Worm (Caenorhabditis elegans): ENCODE results near the gene C35D10.5.

Gene C35D10.5

DNA sequence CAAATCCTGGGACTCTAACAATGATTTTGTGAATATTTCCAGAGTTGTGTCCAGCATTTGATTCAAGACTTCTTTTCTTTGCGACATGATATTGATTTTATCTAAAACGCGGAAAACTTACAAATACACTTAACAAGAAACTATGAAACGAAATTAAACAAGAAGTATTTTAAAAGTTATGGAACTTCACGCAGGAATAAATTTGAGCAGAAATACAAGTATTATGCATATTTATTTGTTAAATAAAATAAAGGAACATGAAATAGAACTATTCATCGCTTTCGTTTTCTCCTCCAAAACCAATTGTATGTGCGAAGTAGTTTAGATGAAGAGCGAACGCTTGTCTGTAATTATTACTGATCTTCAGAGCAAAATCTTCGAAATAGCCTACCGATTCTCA, 41.6 kb downstream of the C35D10.5 start, which contains the start of gene kbp-2:
Gene kbp-2, minus strand, starts transcription at position 101 of the 400 bp plus-strand sequence.
- TF ChIP-seq zip-8 (tag; optimal IDR thresholded peaks at IDR 0.05) = no peak
- no peak for TF ChIP-seq pha-4 (tag; optimal IDR thresholded peaks at IDR 0.05)
- TF ChIP-seq lin-13 (tag; optimal IDR thresholded peaks at IDR 0.05) = no peak
- no peak for TF ChIP-seq unc-62 (GFP tag; optimal IDR thresholded peaks at IDR 0.05)
- TF ChIP-seq elt-3 (tag; optimal IDR thresholded peaks at IDR 0.05) = no peak
- no peak for TF ChIP-seq mls-2 (tag; optimal IDR thresholded peaks at IDR 0.05)
- no peak for TF ChIP-seq ham-2 (GFP tag; optimal IDR thresholded peaks at IDR 0.05)

DNA sequence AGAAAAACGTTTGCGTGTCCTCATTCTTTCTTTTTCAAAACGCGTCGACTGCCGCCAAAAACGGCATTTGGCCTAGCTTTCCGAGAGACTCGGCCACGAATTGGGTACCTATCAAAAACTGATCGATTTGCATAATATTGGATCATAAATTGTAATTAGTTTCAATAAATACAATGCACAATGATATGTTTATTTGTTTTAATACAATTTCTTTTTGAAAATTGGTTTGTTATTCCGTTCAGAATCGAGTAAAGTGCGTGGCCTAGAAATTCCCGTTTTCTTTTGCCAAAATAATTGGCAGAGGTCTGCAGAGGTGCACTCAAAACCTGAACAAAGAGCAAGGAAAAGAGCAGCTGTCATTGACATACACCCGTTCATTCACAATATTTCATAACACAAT, 43.3 kb downstream of the C35D10.5 start, which contains the start of gene F26F4.8:
Gene F26F4.8, minus strand, starts transcription at position 69 of the 400 bp plus-strand sequence.
- TF ChIP-seq ceh-83 (GFP tag; optimal IDR thresholded peaks at IDR 0.05) (peak; percentile 43), nhr-76 (tag; optimal IDR thresholded peaks at IDR 0.05) (no peak), nhr-237 (tag; optimal IDR thresholded peaks at IDR 0.05) (no peak), lin-32 (GFP tag; optimal IDR thresholded peaks at IDR 0.05) (peak; percentile 2), nhr-28 (tag; optimal IDR thresholded peaks at IDR 0.05) (no peak), cnd-1 (tag; optimal IDR thresholded peaks at IDR 0.05) (no peak), ceh-43 (GFP tag; optimal IDR thresholded peaks at IDR 0.05) (peak; percentile 19), ces-1 (GFP tag; optimal IDR thresholded peaks at IDR 0.05) (peak; percentile 2), snpc-4 (tag; optimal IDR thresholded peaks at IDR 0.05) (no peak), mls-2 (tag; optimal IDR thresholded peaks at IDR 0.05) (no peak), sptf-1 (tag; optimal IDR thresholded peaks at IDR 0.05) (peak; percentile 26), bed-3 (GFP tag; optimal IDR thresholded peaks at IDR 0.05) (no peak), M03D4.4 (tag; optimal IDR thresholded peaks at IDR 0.05) (no peak), ztf-11 (tag; optimal IDR thresholded peaks at IDR 0.05) (no peak), elt-1 (tag; optimal IDR thresholded peaks at IDR 0.05; ENCODE audit: borderline replicate concordance, insufficient read depth) (no peak), hlh-1 (tag; optimal IDR thresholded peaks at IDR 0.05) (peak; percentile 37), blmp-1 (tag; optimal IDR thresholded peaks at IDR 0.05) (no peak), lin-13 (tag; optimal IDR thresholded peaks at IDR 0.05) (no peak), mep-1 (tag; optimal IDR thresholded peaks at IDR 0.05) (peak; percentile 18), ceh-39 (tag; optimal IDR thresholded peaks at IDR 0.05) (no peak), unc-62 (GFP tag; optimal IDR thresholded peaks at IDR 0.05) (no peak), mab-5 (tag; optimal IDR thresholded peaks at IDR 0.05) (no peak), flh-1 (GFP tag; optimal IDR thresholded peaks at IDR 0.05) (no peak), pha-4 (tag; optimal IDR thresholded peaks at IDR 0.05) (no peak), nhr-2 (tag; optimal IDR thresholded peaks at IDR 0.05) (no peak), elt-3 (tag; optimal IDR thresholded peaks at IDR 0.05) (no peak), unc-120 (tag; optimal IDR thresholded peaks at IDR 0.05; ENCODE audit: poor library complexity, severe bottlenecking) (peak; percentile 92), drap-1 (GFP tag; optimal IDR thresholded peaks at IDR 0.05) (no peak), unc-39 (tag; optimal IDR thresholded peaks at IDR 0.05) (no peak), zip-8 (tag; optimal IDR thresholded peaks at IDR 0.05) (no peak), lsy-2 (tag; optimal IDR thresholded peaks at IDR 0.05) (no peak), ham-2 (GFP tag; optimal IDR thresholded peaks at IDR 0.05) (no peak), tbx-8 (GFP tag; optimal IDR thresholded peaks at IDR 0.05) (no peak), nhr-12 (tag; optimal IDR thresholded peaks at IDR 0.05) (no peak), sem-2 (GFP tag; optimal IDR thresholded peaks at IDR 0.05) (no peak)

DNA sequence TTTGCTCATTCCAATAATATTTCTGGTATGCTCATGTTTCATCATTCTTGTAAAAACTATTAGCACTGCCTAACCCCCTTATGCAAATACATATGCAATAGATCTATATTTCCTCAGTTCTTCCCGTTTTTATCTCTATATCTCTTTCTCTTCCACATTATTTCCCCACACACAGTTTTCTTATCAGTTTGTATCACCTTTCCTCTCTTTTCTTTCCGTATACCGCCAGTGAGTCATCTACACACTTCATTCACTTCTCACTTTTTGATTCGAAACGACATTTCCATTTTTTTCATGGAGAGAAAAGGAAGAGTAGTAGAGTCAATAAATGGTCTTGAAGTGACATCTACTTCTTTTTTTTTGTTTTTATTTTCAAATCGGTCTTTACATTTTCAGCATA, 44.2 kb downstream of the C35D10.5 start:
- TF ChIP-seq lsy-2 (tag; optimal IDR thresholded peaks at IDR 0.05) (no peak), M03D4.4 (tag; optimal IDR thresholded peaks at IDR 0.05) (no peak), cnd-1 (tag; optimal IDR thresholded peaks at IDR 0.05) (no peak), snpc-4 (tag; optimal IDR thresholded peaks at IDR 0.05) (no peak), blmp-1 (tag; optimal IDR thresholded peaks at IDR 0.05) (no peak), zip-8 (tag; optimal IDR thresholded peaks at IDR 0.05) (no peak), mab-5 (tag; optimal IDR thresholded peaks at IDR 0.05) (no peak), nhr-2 (tag; optimal IDR thresholded peaks at IDR 0.05) (no peak), ham-2 (GFP tag; optimal IDR thresholded peaks at IDR 0.05) (no peak), flh-1 (GFP tag; optimal IDR thresholded peaks at IDR 0.05) (no peak), elt-3 (tag; optimal IDR thresholded peaks at IDR 0.05) (no peak), bed-3 (GFP tag; optimal IDR thresholded peaks at IDR 0.05) (no peak), unc-120 (tag; optimal IDR thresholded peaks at IDR 0.05; ENCODE audit: poor library complexity, severe bottlenecking) (no peak)

DNA sequence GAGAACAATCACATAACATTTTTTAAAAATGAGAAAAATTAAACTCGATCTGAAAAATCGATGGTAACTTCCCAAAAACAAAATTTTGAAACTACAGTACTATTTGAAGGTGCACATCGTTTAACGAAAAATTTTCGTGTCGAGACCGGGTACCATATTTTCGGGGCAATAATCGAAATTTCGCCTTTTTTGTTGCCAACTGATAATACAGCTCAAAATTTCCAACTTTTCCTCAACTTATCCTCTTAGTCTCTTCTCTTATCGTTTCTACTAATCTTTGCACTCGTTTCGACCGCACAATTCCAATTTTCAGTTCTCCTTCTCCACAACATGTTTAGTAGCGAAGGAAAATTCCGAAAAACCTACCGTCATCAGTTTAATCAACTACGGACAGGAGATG, 44.7 kb downstream of the C35D10.5 start, which contains the start of gene rom-1:
Gene rom-1, plus strand, starts transcription at position 301 of the 400 bp plus-strand sequence.
- TF ChIP-seq ces-1 (GFP tag; optimal IDR thresholded peaks at IDR 0.05) (no peak), ceh-43 (GFP tag; optimal IDR thresholded peaks at IDR 0.05) (no peak), nhr-76 (tag; optimal IDR thresholded peaks at IDR 0.05) (no peak), ceh-83 (GFP tag; optimal IDR thresholded peaks at IDR 0.05) (no peak), zip-8 (tag; optimal IDR thresholded peaks at IDR 0.05) (no peak), lin-32 (GFP tag; optimal IDR thresholded peaks at IDR 0.05) (no peak), sem-2 (GFP tag; optimal IDR thresholded peaks at IDR 0.05) (no peak), bed-3 (GFP tag; optimal IDR thresholded peaks at IDR 0.05) (no peak), sptf-1 (tag; optimal IDR thresholded peaks at IDR 0.05) (no peak), nhr-2 (tag; optimal IDR thresholded peaks at IDR 0.05) (no peak), hlh-1 (tag; optimal IDR thresholded peaks at IDR 0.05) (no peak), lsy-2 (tag; optimal IDR thresholded peaks at IDR 0.05) (no peak), mls-2 (tag; optimal IDR thresholded peaks at IDR 0.05) (no peak), ceh-39 (tag; optimal IDR thresholded peaks at IDR 0.05) (no peak), nhr-237 (tag; optimal IDR thresholded peaks at IDR 0.05) (no peak), blmp-1 (tag; optimal IDR thresholded peaks at IDR 0.05) (no peak), nhr-28 (tag; optimal IDR thresholded peaks at IDR 0.05) (no peak), mab-5 (tag; optimal IDR thresholded peaks at IDR 0.05) (no peak), elt-1 (tag; optimal IDR thresholded peaks at IDR 0.05; ENCODE audit: borderline replicate concordance, insufficient read depth) (no peak), ztf-11 (tag; optimal IDR thresholded peaks at IDR 0.05) (no peak)

All from whole organism, mixed stage, embryonic.